Fruit fly (Drosophila melanogaster) whole organism, prepupa: ENCODE results near the gene CG33493.

Experiments used
- Blimp-1 ChIP-seq: fragments of 200-800 bp; sonication (Bioruptor generic); optimal IDR thresholded peaks from 3 replicates; lab custom pipeline; 2017; ENCODE audit warnings: missing biosample characterization, missing genetic modification characterization, mild to moderate bottlenecking, moderate library complexity, missing genetic modification reagents
- CG10631 ChIP-seq: fragments of 200-800 bp; sonication (Bioruptor generic); optimal IDR thresholded peaks from 2 replicates; lab custom pipeline; 2016; ENCODE audit warnings: missing biosample characterization, missing genetic modification characterization
- CG11762 ChIP-seq: fragments of 200-800 bp; sonication (Bioruptor generic); optimal IDR thresholded peaks from 3 replicates; lab custom pipeline; 2016; ENCODE audit warnings: missing biosample characterization, missing genetic modification characterization; ENCODE audit not compliant: insufficient read depth
- CG11902 ChIP-seq: fragments of 200-800 bp; sonication (Bioruptor generic); optimal IDR thresholded peaks from 3 replicates; lab custom pipeline; 2016; ENCODE audit warnings: missing biosample characterization, missing genetic modification characterization
- CG1621 ChIP-seq: fragments of 200-800 bp; sonication (Bioruptor generic); optimal IDR thresholded peaks from 3 replicates; lab custom pipeline; 2018; ENCODE audit warnings: missing biosample characterization, mild to moderate bottlenecking, missing genetic modification characterization
- CG16779 ChIP-seq: fragments of 200-800 bp; sonication (Bioruptor generic); optimal IDR thresholded peaks from 3 replicates; lab custom pipeline; 2017; ENCODE audit warnings: missing biosample characterization, mild to moderate bottlenecking, missing genetic modification characterization
- CG3032 ChIP-seq: fragments of 200-800 bp; optimal IDR thresholded peaks from 2 replicates; lab custom pipeline; 2019; ENCODE audit warnings: missing biosample characterization, mild to moderate bottlenecking, missing genetic modification characterization, moderate library complexity
- CG31627 ChIP-seq: fragments of 200-800 bp; sonication (Bioruptor generic); optimal IDR thresholded peaks from 3 replicates; lab custom pipeline; 2016; ENCODE audit warnings: missing biosample characterization, missing genetic modification characterization
- CG32006 ChIP-seq: fragments of 200-800 bp; sonication (Bioruptor generic); optimal IDR thresholded peaks from 3 replicates; lab custom pipeline; 2017; ENCODE audit warnings: missing biosample characterization, mild to moderate bottlenecking, missing genetic modification characterization
- CG34406 ChIP-seq: fragments of 200-800 bp; sonication (Bioruptor generic); optimal IDR thresholded peaks from 3 replicates; lab custom pipeline; 2016; ENCODE audit warnings: missing biosample characterization, missing genetic modification characterization
- CG3919 ChIP-seq: fragments of 200-800 bp; sonication (Bioruptor generic); optimal IDR thresholded peaks from 3 replicates; lab custom pipeline; 2016; ENCODE audit warnings: missing biosample characterization, missing genetic modification characterization
- CG6163 ChIP-seq: fragments of 200-800 bp; sonication (Bioruptor generic); IDR thresholded peaks from 3 replicates; pipeline ENCODE4 v1.3.6; 2022; ENCODE audit warnings: missing biosample characterization, missing genetic modification characterization
- CG6276 ChIP-seq: fragments of 200-800 bp; sonication (Bioruptor generic); optimal IDR thresholded peaks from 2 replicates; lab custom pipeline; 2017; ENCODE audit warnings: missing biosample characterization, mild to moderate bottlenecking, missing genetic modification characterization
- CG6792 ChIP-seq: fragments of 200-800 bp; sonication (Bioruptor generic); optimal IDR thresholded peaks from 3 replicates; lab custom pipeline; 2016; ENCODE audit warnings: missing biosample characterization, missing genetic modification characterization
- CG6808 ChIP-seq: fragments of 200-800 bp; sonication (Bioruptor generic); optimal IDR thresholded peaks from 3 replicates; lab custom pipeline; 2017; ENCODE audit warnings: missing biosample characterization, missing genetic modification characterization, mild to moderate bottlenecking, moderate library complexity, missing genetic modification reagents
- CG6854 ChIP-seq: fragments of 200-800 bp; sonication (Bioruptor generic); optimal IDR thresholded peaks from 2 replicates; lab custom pipeline; 2017; ENCODE audit warnings: missing biosample characterization, mild to moderate bottlenecking, missing genetic modification characterization
- CG7368 ChIP-seq: fragments of 200-800 bp; sonication (Bioruptor generic); optimal IDR thresholded peaks from 3 replicates; lab custom pipeline; 2016; ENCODE audit warnings: missing biosample characterization, missing genetic modification characterization
- CG8119 ChIP-seq: fragments of 200-800 bp; sonication (Bioruptor generic); IDR thresholded peaks from 3 replicates; pipeline ENCODE4 v1.3.6; 2022; ENCODE audit warnings: missing biosample characterization, missing genetic modification characterization
- CG8319 ChIP-seq: fragments of 200-800 bp; sonication (Bioruptor generic); optimal IDR thresholded peaks from 3 replicates; lab custom pipeline; 2016; ENCODE audit warnings: missing biosample characterization, missing genetic modification characterization
- CG8632 ChIP-seq: fragments of 200-800 bp; sonication (Bioruptor generic); optimal IDR thresholded peaks from 3 replicates; lab custom pipeline; 2016; ENCODE audit warnings: missing biosample characterization, missing genetic modification characterization
- Eip75B ChIP-seq: fragments of 200-800 bp; sonication (Bioruptor generic); optimal IDR thresholded peaks from 3 replicates; lab custom pipeline; 2016; ENCODE audit warnings: missing biosample characterization, missing genetic modification characterization
- Eip78C ChIP-seq: fragments of 200-800 bp; sonication (Bioruptor generic); peaks from one replicate; lab custom pipeline; 2016; ENCODE audit warnings: missing biosample characterization, missing genetic modification characterization
- Eip93F ChIP-seq: fragments of 200-800 bp; sonication (Bioruptor generic); optimal IDR thresholded peaks from 2 replicates; lab custom pipeline; 2016; ENCODE audit warnings: missing biosample characterization, mild to moderate bottlenecking, missing genetic modification characterization
- Ets21C ChIP-seq: fragments of 200-800 bp; sonication (Bioruptor generic); optimal IDR thresholded peaks from 3 replicates; lab custom pipeline; 2016; ENCODE audit warnings: missing biosample characterization, missing genetic modification characterization
- Ets96B ChIP-seq: fragments of 200-800 bp; optimal IDR thresholded peaks from 2 replicates; lab custom pipeline; 2019; ENCODE audit warnings: missing biosample characterization, mild to moderate bottlenecking, missing genetic modification characterization, moderate library complexity
- Gug ChIP-seq: fragments of 200-800 bp; sonication (Bioruptor generic); IDR thresholded peaks from 2 replicates; pipeline ENCODE4 v1.3.6; 2022; ENCODE audit warnings: missing biosample characterization, missing genetic modification characterization
- Hr38 ChIP-seq: sonication (Bioruptor generic); optimal IDR thresholded peaks from 2 replicates; lab custom pipeline; 2016; ENCODE audit warnings: missing biosample characterization, missing genetic modification characterization
- Hr4 ChIP-seq: fragments of 200-800 bp; sonication (Bioruptor generic); optimal IDR thresholded peaks from 3 replicates; lab custom pipeline; 2016; ENCODE audit warnings: missing biosample characterization, missing genetic modification characterization
- Lpt ChIP-seq: fragments of 200-800 bp; sonication (Bioruptor generic); optimal IDR thresholded peaks from 3 replicates; lab custom pipeline; 2016; ENCODE audit warnings: missing biosample characterization, missing genetic modification characterization
- OdsH ChIP-seq: fragments of 200-800 bp; sonication (Bioruptor generic); optimal IDR thresholded peaks from 3 replicates; lab custom pipeline; 2016; ENCODE audit warnings: missing biosample characterization, missing genetic modification characterization
- Smox ChIP-seq: fragments of 200-800 bp; sonication (Bioruptor generic); optimal IDR thresholded peaks from 3 replicates; lab custom pipeline; 2016; ENCODE audit warnings: missing biosample characterization, missing genetic modification characterization
- Sox102F ChIP-seq: fragments of 200-800 bp; sonication (Bioruptor generic); optimal IDR thresholded peaks from 2 replicates; lab custom pipeline; 2016; ENCODE audit warnings: missing biosample characterization, mild to moderate bottlenecking, missing genetic modification characterization
- achi ChIP-seq: fragments of 200-800 bp; sonication (Bioruptor generic); optimal IDR thresholded peaks from 3 replicates; lab custom pipeline; 2016; ENCODE audit warnings: missing biosample characterization, missing genetic modification characterization
- acj6 ChIP-seq: fragments of 200-800 bp; sonication (Bioruptor generic); optimal IDR thresholded peaks from 3 replicates; lab custom pipeline; 2016; ENCODE audit warnings: missing biosample characterization, missing genetic modification characterization
- dac ChIP-seq: fragments of 200-800 bp; sonication (Bioruptor generic); optimal IDR thresholded peaks from 2 replicates; lab custom pipeline; 2017; ENCODE audit warnings: missing biosample characterization, mild to moderate bottlenecking, missing genetic modification characterization
- dsx ChIP-seq: fragments of 200-800 bp; optimal IDR thresholded peaks from 3 replicates; lab custom pipeline; 2019; ENCODE audit warnings: missing biosample characterization, mild to moderate bottlenecking, missing genetic modification characterization, moderate library complexity; ENCODE audit not compliant: poor library complexity, severe bottlenecking
- eg ChIP-seq: fragments of 200-800 bp; sonication (Bioruptor generic); IDR thresholded peaks from 3 replicates; pipeline ENCODE4 v1.3.6; 2022; ENCODE audit warnings: missing biosample characterization, missing genetic modification characterization
- fd59A ChIP-seq: fragments of 200-800 bp; sonication (Bioruptor generic); optimal IDR thresholded peaks from 2 replicates; lab custom pipeline; 2017; ENCODE audit warnings: missing biosample characterization, mild to moderate bottlenecking, missing genetic modification characterization, missing genetic modification reagents
- fd85E ChIP-seq: fragments of 200-800 bp; sonication (Bioruptor generic); optimal IDR thresholded peaks from 3 replicates; lab custom pipeline; 2016; ENCODE audit warnings: missing biosample characterization, missing genetic modification characterization
- fkh ChIP-seq: fragments of 200-800 bp; sonication (Bioruptor generic); optimal IDR thresholded peaks from 3 replicates; lab custom pipeline; 2017; ENCODE audit warnings: missing biosample characterization, mild to moderate bottlenecking, missing genetic modification characterization, moderate library complexity
- lz ChIP-seq: fragments of 200-800 bp; sonication (Bioruptor generic); optimal IDR thresholded peaks from 3 replicates; lab custom pipeline; 2016; ENCODE audit warnings: missing biosample characterization, missing genetic modification characterization
- pdm3 ChIP-seq: fragments of 200-800 bp; sonication (Bioruptor generic); optimal IDR thresholded peaks from 3 replicates; lab custom pipeline; 2016; ENCODE audit warnings: missing biosample characterization, missing genetic modification characterization
- spab ChIP-seq: fragments of 200-800 bp; sonication (Bioruptor generic); optimal IDR thresholded peaks from 2 replicates; lab custom pipeline; 2017; ENCODE audit warnings: missing biosample characterization, mild to moderate bottlenecking, missing genetic modification characterization, missing genetic modification reagents
- ss ChIP-seq, 2 experiments: fragments of 200-800 bp; sonication (Bioruptor generic); optimal IDR thresholded peaks; 2 replicates in 1 of 2; 3 replicates in 1 of 2; lab custom pipeline; 2017 to 2018; ENCODE audit warnings: mild to moderate bottlenecking in 2 of 2, missing biosample characterization in 2 of 2, missing genetic modification characterization in 2 of 2, moderate library complexity in 1 of 2
- svp ChIP-seq: fragments of 200-800 bp; sonication (Bioruptor generic); peaks from one replicate; lab custom pipeline; 2016; ENCODE audit warnings: missing biosample characterization, missing genetic modification characterization
- topi ChIP-seq: fragments of 200-800 bp; sonication (Bioruptor generic); optimal IDR thresholded peaks from 3 replicates; lab custom pipeline; 2016; ENCODE audit warnings: missing biosample characterization, missing genetic modification characterization

CG33493 gene

dm6 chr3L:10697413-10698118 is 4.6 kb upstream of the CG33493 start:
- TF ChIP-seq Hr38 (GFP tag; lab: Kevin White, UChicago), result no peak
- no peak for TF ChIP-seq dac
- TF ChIP-seq Sox102F (GFP tag; lab: Kevin White, UChicago), result peak; percentile 23
- peak; percentile 19 for TF ChIP-seq CG6808 (GFP tag; lab: Kevin White, UChicago)
- TF ChIP-seq Eip93F (GFP tag; lab: Kevin White, UChicago), result peak; percentile 47
- TF ChIP-seq Ets21C (GFP tag; lab: Kevin White, UChicago), result no peak
- peak; percentile 74 for TF ChIP-seq svp
- TF ChIP-seq Eip78C (GFP tag; lab: Kevin White, UChicago), result peak; percentile 39
- TF ChIP-seq, all 60 proteins: peak for 5

DNA sequence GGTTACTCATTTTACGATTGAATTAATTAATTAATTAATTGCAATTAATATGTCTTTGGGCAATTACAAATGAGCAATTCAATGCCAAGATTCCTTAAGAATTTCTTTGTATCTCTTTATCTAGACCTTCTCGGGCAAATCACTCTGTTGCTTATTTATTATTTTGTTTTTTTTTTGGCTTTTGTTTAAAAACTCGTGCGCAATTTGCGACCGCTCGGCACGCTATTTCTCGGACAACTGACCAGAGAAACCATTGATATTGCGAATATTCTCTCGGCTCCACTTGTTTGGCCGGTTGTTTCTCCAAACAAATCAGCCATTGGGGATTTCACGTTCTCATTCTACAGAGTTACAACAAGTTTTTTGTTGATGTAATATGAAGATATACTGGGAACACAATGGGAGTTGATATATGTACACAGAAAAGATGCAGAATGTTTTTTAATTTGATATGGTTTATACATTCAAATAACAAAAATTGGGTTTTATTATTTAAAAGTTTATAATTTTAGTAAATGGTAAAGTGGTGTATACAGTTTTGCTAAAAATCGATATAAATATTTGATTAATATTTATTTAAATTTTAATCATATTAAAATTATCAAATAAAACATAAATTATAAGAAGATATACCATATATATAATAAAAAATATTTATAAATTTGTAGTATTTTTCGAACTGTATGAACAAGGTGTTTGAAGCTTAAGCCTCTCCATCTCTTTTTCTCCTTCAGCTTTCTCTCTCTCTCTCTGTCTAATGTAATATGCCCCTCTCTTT is 3.9 kb upstream of the CG33493 start, which contains the start of gene NijA:
TSS of gene NijA (minus strand) at position 243 of the 778 bp plus-strand sequence.
- TF ChIP-seq pdm3 (GFP tag; lab: Kevin White, UChicago) (peak; percentile 14), CG8632 (GFP tag; lab: Kevin White, UChicago) (peak; percentile 73), CG6163 (GFP tag; lab: Robert Waterston, UW) (peak; percentile 40; the same call in 1 of the 3 replicates), dsx (GFP tag; lab: Kevin White, UChicago) (peak; percentile 88), svp (peak; percentile 59), spab (GFP tag; lab: Kevin White, UChicago) (no peak), Gug (GFP tag; lab: Robert Waterston, UW) (peak; percentile 25; the same call in 1 of the 2 replicates), CG32006 (peak; percentile 75), Smox (GFP tag; lab: Kevin White, UChicago) (peak; percentile 24), CG11762 (no peak), CG31627 (GFP tag; lab: Kevin White, UChicago) (no peak), Hr4 (GFP tag; lab: Kevin White, UChicago) (no peak), Blimp-1 (GFP tag; lab: Kevin White, UChicago) (peak; percentile 37), fkh (no peak), ss (GFP tag; optimal IDR thresholded peaks at IDR 0.05; lab: Kevin White, UChicago) (peak; percentile 28 to 56), CG34406 (peak; percentile 74), achi (GFP tag; lab: Kevin White, UChicago) (peak; percentile 62), Lpt (peak; percentile 72), CG6276 (GFP tag; lab: Kevin White, UChicago) (peak; percentile 27), CG6792 (GFP tag; lab: Kevin White, UChicago) (peak; percentile 66), CG8119 (peak; percentile 81), CG3032 (tag; lab: Kevin White, UChicago) (peak; percentile 89), CG16779 (tag; lab: Kevin White, UChicago) (peak; percentile 53), Eip75B (GFP tag; lab: Kevin White, UChicago) (peak; percentile 23), Ets21C (GFP tag; lab: Kevin White, UChicago) (no peak), fd59A (GFP tag; lab: Kevin White, UChicago) (no peak), acj6 (GFP tag; lab: Kevin White, UChicago) (peak; percentile 53), CG3919 (GFP tag; lab: Kevin White, UChicago) (peak; percentile 55), CG8319 (no peak), Hr38 (GFP tag; lab: Kevin White, UChicago) (no peak), CG7368 (GFP tag; lab: Kevin White, UChicago) (peak; percentile 44), CG11902 (no peak), eg (GFP tag; lab: Robert Waterston, UW) (peak; percentile 63; the same call in 1 of the 3 replicates), CG1621 (tag; lab: Kevin White, UChicago) (no peak), Sox102F (GFP tag; lab: Kevin White, UChicago) (no peak), CG10631 (peak; percentile 89), Ets96B (tag; lab: Kevin White, UChicago) (peak; percentile 84), CG6854 (GFP tag; lab: Kevin White, UChicago) (peak; percentile 10), OdsH (peak; percentile 57), lz (GFP tag; lab: Kevin White, UChicago) (peak; percentile 34), dac (no peak), fd85E (GFP tag; lab: Kevin White, UChicago) (no peak), topi (no peak)
